Fruit fly (Drosophila melanogaster) whole organism, embryonic: ENCODE measurements around the gene Cap-D3.

Experiments used
- ATbp ChIP-seq: fragments of 200-800 bp; sonication (Bioruptor generic); optimal IDR thresholded peaks from 2 replicates; lab custom pipeline; 2017; ENCODE audit warnings: missing biosample characterization, mild to moderate bottlenecking, missing genetic modification characterization, missing genetic modification reagents
- CG10274 ChIP-seq: fragments of 200-800 bp; sonication (Bioruptor generic); optimal IDR thresholded peaks from 3 replicates; lab custom pipeline; 2017; ENCODE audit warnings: missing biosample characterization, mild to moderate bottlenecking, missing genetic modification characterization
- CG10321 ChIP-seq: fragments of 200-800 bp; sonication (Bioruptor generic); IDR thresholded peaks from 2 replicates; pipeline ENCODE4 v1.3.6; 2022; ENCODE audit warnings: missing biosample characterization, missing genetic modification characterization
- CG11504 ChIP-seq: fragments of 200-800 bp; sonication (Bioruptor generic); optimal IDR thresholded peaks from 3 replicates; lab custom pipeline; 2019; ENCODE audit warnings: missing biosample characterization, mild to moderate bottlenecking, missing genetic modification characterization, moderate library complexity
- CG12219 ChIP-seq: fragments of 200-800 bp; sonication (Bioruptor generic); optimal IDR thresholded peaks from 3 replicates; lab custom pipeline; 2018; ENCODE audit warnings: missing biosample characterization, mild to moderate bottlenecking, missing genetic modification characterization
- CG12299 ChIP-seq: fragments of 200-800 bp; sonication (Bioruptor generic); optimal IDR thresholded peaks from 2 replicates; lab custom pipeline; 2018; ENCODE audit warnings: missing biosample characterization, mild to moderate bottlenecking, missing genetic modification characterization
- CG12744 ChIP-seq: fragments of 200-800 bp; sonication (Bioruptor generic); optimal IDR thresholded peaks from 2 replicates; lab custom pipeline; 2016; ENCODE audit warnings: missing biosample characterization, missing genetic modification characterization
- CG14441 ChIP-seq: fragments of 200-800 bp; sonication (Bioruptor generic); IDR thresholded peaks from 2 replicates; pipeline ENCODE4 v1.3.6; 2022; ENCODE audit warnings: missing biosample characterization, missing genetic modification characterization
- CG16813 ChIP-seq: fragments of 200-800 bp; sonication (Bioruptor generic); IDR thresholded peaks from 3 replicates; pipeline ENCODE4 v1.3.6; 2022; ENCODE audit warnings: missing biosample characterization, missing genetic modification characterization; ENCODE audit not compliant: partially characterized antibody
- CG16815 ChIP-seq: fragments of 200-800 bp; sonication (Bioruptor generic); optimal IDR thresholded peaks from 3 replicates; lab custom pipeline; 2017; ENCODE audit warnings: missing biosample characterization, mild to moderate bottlenecking, missing genetic modification characterization
- CG17568 ChIP-seq: fragments of 200-800 bp; sonication (Bioruptor generic); optimal IDR thresholded peaks from 2 replicates; lab custom pipeline; 2018; ENCODE audit warnings: missing biosample characterization, mild to moderate bottlenecking, missing genetic modification characterization, moderate library complexity
- CG17802 ChIP-seq: fragments of 200-800 bp; sonication (Bioruptor generic); optimal IDR thresholded peaks from 2 replicates; lab custom pipeline; 2018; ENCODE audit warnings: missing biosample characterization, mild to moderate bottlenecking, missing genetic modification characterization, moderate library complexity
- CG17829 ChIP-seq: fragments of 200-800 bp; optimal IDR thresholded peaks from 2 replicates; lab custom pipeline; 2019; ENCODE audit warnings: missing biosample characterization, mild to moderate bottlenecking, missing genetic modification characterization, moderate library complexity
- CG1832 ChIP-seq: fragments of 200-800 bp; sonication (Bioruptor generic); optimal IDR thresholded peaks from 2 replicates; lab custom pipeline; 2017; ENCODE audit warnings: missing biosample characterization, mild to moderate bottlenecking, missing genetic modification characterization, inconsistent platforms
- CG18599 ChIP-seq: fragments of 200-800 bp; sonication (Bioruptor generic); optimal IDR thresholded peaks from 3 replicates; lab custom pipeline; 2017; ENCODE audit warnings: missing biosample characterization, missing genetic modification characterization, mild to moderate bottlenecking, moderate library complexity, missing genetic modification reagents
- CG2199 ChIP-seq: fragments of 200-800 bp; sonication (Bioruptor generic); IDR thresholded peaks from 3 replicates; pipeline ENCODE4 v1.3.6; 2022; ENCODE audit warnings: missing biosample characterization, missing genetic modification characterization
- CG31388 ChIP-seq: fragments of 200-800 bp; sonication (Bioruptor generic); optimal IDR thresholded peaks from 2 replicates; lab custom pipeline; 2016; ENCODE audit warnings: missing biosample characterization, missing genetic modification characterization
- CG34224 ChIP-seq: fragments of 200-800 bp; sonication (Bioruptor generic); IDR thresholded peaks from 3 replicates; pipeline ENCODE4 v1.3.6; 2022; ENCODE audit warnings: missing biosample characterization, missing genetic modification characterization; ENCODE audit not compliant: partially characterized antibody
- CG3838 ChIP-seq: fragments of 200-800 bp; sonication (Bioruptor generic); optimal IDR thresholded peaks from 3 replicates; lab custom pipeline; 2016; ENCODE audit warnings: missing biosample characterization, missing genetic modification characterization
- CG42726 ChIP-seq: fragments of 200-800 bp; sonication (Bioruptor generic); IDR thresholded peaks from 2 replicates; pipeline ENCODE4 v1.3.6; 2022; ENCODE audit warnings: missing biosample characterization, missing genetic modification characterization; ENCODE audit not compliant: partially characterized antibody
- CG4707 ChIP-seq: fragments of 200-800 bp; sonication (Bioruptor generic); optimal IDR thresholded peaks from 2 replicates; lab custom pipeline; 2018; ENCODE audit warnings: missing biosample characterization, mild to moderate bottlenecking, missing genetic modification characterization, moderate library complexity
- CG4730 ChIP-seq: fragments of 200-800 bp; sonication (Bioruptor generic); IDR thresholded peaks from 2 replicates; pipeline ENCODE4 v1.3.6; 2022; ENCODE audit warnings: missing biosample characterization, missing genetic modification characterization
- CG8944 ChIP-seq: fragments of 200-800 bp; sonication (Bioruptor generic); optimal IDR thresholded peaks from 3 replicates; lab custom pipeline; 2016; ENCODE audit warnings: missing biosample characterization, missing genetic modification characterization
- CG9797 ChIP-seq: fragments of 200-800 bp; sonication (Bioruptor generic); optimal IDR thresholded peaks from 3 replicates; lab custom pipeline; 2018; ENCODE audit warnings: missing biosample characterization, mild to moderate bottlenecking, missing genetic modification characterization
- Dip3 ChIP-seq: fragments of 200-800 bp; sonication (Bioruptor generic); optimal IDR thresholded peaks from 3 replicates; lab custom pipeline; 2016; ENCODE audit warnings: missing biosample characterization, missing genetic modification characterization
- Dll ChIP-seq: fragments of 200-800 bp; sonication (Bioruptor generic); IDR thresholded peaks from 4 replicates; pipeline ENCODE4 v1.3.6; 2022; ENCODE audit warnings: missing biosample characterization, missing genetic modification characterization; ENCODE audit not compliant: partially characterized antibody
- Fer1 ChIP-seq: fragments of 200-800 bp; sonication (Bioruptor generic); optimal IDR thresholded peaks from 2 replicates; lab custom pipeline; 2017; ENCODE audit warnings: missing biosample characterization, mild to moderate bottlenecking, missing genetic modification characterization
- GATAe ChIP-seq: fragments of 200-800 bp; sonication (Bioruptor generic); conservative IDR thresholded peaks from 2 replicates; pipeline ENCODE4 v1.3.6; 2022; ENCODE audit warnings: missing biosample characterization, missing genetic modification characterization
- Hr3 ChIP-seq: fragments of 200-800 bp; sonication (Bioruptor generic); optimal IDR thresholded peaks from 3 replicates; lab custom pipeline; 2016; ENCODE audit warnings: missing biosample characterization, missing genetic modification characterization
- MBD-R2 ChIP-seq: fragments of 200-800 bp; sonication (Bioruptor generic); IDR thresholded peaks from 2 replicates; pipeline ENCODE4 v1.3.6; 2022; ENCODE audit warnings: missing biosample characterization, missing genetic modification characterization
- NK7.1 ChIP-seq: fragments of 200-800 bp; sonication (Bioruptor generic); optimal IDR thresholded peaks from 3 replicates; lab custom pipeline; 2016; ENCODE audit warnings: missing biosample characterization, missing genetic modification characterization
- Nf-YA ChIP-seq: fragments of 200-800 bp; sonication (Bioruptor generic); IDR thresholded peaks from 2 replicates; pipeline ENCODE4 v1.3.6; 2022; ENCODE audit warnings: missing biosample characterization, missing genetic modification characterization
- Tbp ChIP-seq: fragments of >200 bp; optimal IDR thresholded peaks from 2 replicates; lab custom pipeline; 2018; ENCODE audit warnings: missing biosample characterization, missing genetic modification characterization
- Vsx1 ChIP-seq: fragments of 200-800 bp; sonication (Bioruptor generic); optimal IDR thresholded peaks from 2 replicates; lab custom pipeline; 2017; ENCODE audit warnings: missing biosample characterization, mild to moderate bottlenecking, missing genetic modification characterization, missing genetic modification reagents
- cato ChIP-seq: fragments of 200-800 bp; sonication (Bioruptor generic); optimal IDR thresholded peaks from 2 replicates; lab custom pipeline; 2016; ENCODE audit warnings: missing biosample characterization, missing genetic modification characterization, borderline replicate concordance
- croc ChIP-seq: fragments of 200-800 bp; sonication (Bioruptor generic); conservative IDR thresholded peaks from 3 replicates; pipeline ENCODE4 v1.3.6; 2022; ENCODE audit warnings: missing biosample characterization, missing genetic modification characterization
- da ChIP-seq: fragments of 200-800 bp; sonication (Bioruptor generic); optimal IDR thresholded peaks from 2 replicates; lab custom pipeline; 2016; ENCODE audit warnings: missing biosample characterization, missing genetic modification characterization
- dpn ChIP-seq, 2 experiments: fragments of 200-800 bp; sonication (Bioruptor generic); optimal IDR thresholded peaks; 3 replicates each; lab custom pipeline; 2016; ENCODE audit warnings: missing biosample characterization in 2 of 2, missing genetic modification characterization in 2 of 2
- fd64A ChIP-seq: fragments of 200-800 bp; sonication (Bioruptor generic); optimal IDR thresholded peaks from 3 replicates; lab custom pipeline; 2018; ENCODE audit warnings: missing biosample characterization, mild to moderate bottlenecking, missing genetic modification characterization
- grau ChIP-seq: fragments of 200-800 bp; optimal IDR thresholded peaks from 3 replicates; lab custom pipeline; 2019; ENCODE audit warnings: missing biosample characterization, mild to moderate bottlenecking, missing genetic modification characterization, moderate library complexity
- jing ChIP-seq: fragments of 200-800 bp; sonication (Bioruptor generic); optimal IDR thresholded peaks from 2 replicates; lab custom pipeline; 2018; ENCODE audit warnings: missing biosample characterization, mild to moderate bottlenecking, missing genetic modification characterization
- nerfin-1 ChIP-seq: fragments of 200-800 bp; sonication (Bioruptor generic); optimal IDR thresholded peaks from 3 replicates; lab custom pipeline; 2019; ENCODE audit warnings: missing biosample characterization, mild to moderate bottlenecking, missing genetic modification characterization, moderate library complexity
- otp ChIP-seq: fragments of 200-800 bp; sonication (Bioruptor generic); IDR thresholded peaks from 3 replicates; pipeline ENCODE4, ENCODE4 v1.3.6; 2022; ENCODE audit warnings: missing biosample characterization, missing genetic modification characterization
- pnt ChIP-seq: fragments of 200-800 bp; sonication (Bioruptor generic); optimal IDR thresholded peaks from 3 replicates; lab custom pipeline; 2016; ENCODE audit warnings: missing biosample characterization, missing genetic modification characterization
- ranshi ChIP-seq: fragments of 200-800 bp; sonication (Bioruptor generic); IDR thresholded peaks from 2 replicates; pipeline ENCODE4 v1.3.6; 2022; ENCODE audit warnings: missing biosample characterization, missing genetic modification characterization
- salm ChIP-seq: fragments of 200-800 bp; sonication (Bioruptor generic); optimal IDR thresholded peaks from 2 replicates; lab custom pipeline; 2018; ENCODE audit warnings: missing biosample characterization, mild to moderate bottlenecking, missing genetic modification characterization
- toy ChIP-seq: fragments of 200-800 bp; sonication (Bioruptor generic); IDR thresholded peaks from 2 replicates; pipeline ENCODE4 v1.3.6; 2022; ENCODE audit warnings: missing biosample characterization, missing genetic modification characterization
- zf30C ChIP-seq: fragments of 200-800 bp; sonication (Bioruptor generic); optimal IDR thresholded peaks from 3 replicates; lab custom pipeline; 2018; ENCODE audit warnings: missing biosample characterization, mild to moderate bottlenecking, missing genetic modification characterization
- zfh2 ChIP-seq: fragments of 200-800 bp; sonication (Bioruptor generic); optimal IDR thresholded peaks from 2 replicates; lab custom pipeline; 2016; ENCODE audit warnings: missing biosample characterization, missing genetic modification characterization

The Cap-D3 gene

DNA sequence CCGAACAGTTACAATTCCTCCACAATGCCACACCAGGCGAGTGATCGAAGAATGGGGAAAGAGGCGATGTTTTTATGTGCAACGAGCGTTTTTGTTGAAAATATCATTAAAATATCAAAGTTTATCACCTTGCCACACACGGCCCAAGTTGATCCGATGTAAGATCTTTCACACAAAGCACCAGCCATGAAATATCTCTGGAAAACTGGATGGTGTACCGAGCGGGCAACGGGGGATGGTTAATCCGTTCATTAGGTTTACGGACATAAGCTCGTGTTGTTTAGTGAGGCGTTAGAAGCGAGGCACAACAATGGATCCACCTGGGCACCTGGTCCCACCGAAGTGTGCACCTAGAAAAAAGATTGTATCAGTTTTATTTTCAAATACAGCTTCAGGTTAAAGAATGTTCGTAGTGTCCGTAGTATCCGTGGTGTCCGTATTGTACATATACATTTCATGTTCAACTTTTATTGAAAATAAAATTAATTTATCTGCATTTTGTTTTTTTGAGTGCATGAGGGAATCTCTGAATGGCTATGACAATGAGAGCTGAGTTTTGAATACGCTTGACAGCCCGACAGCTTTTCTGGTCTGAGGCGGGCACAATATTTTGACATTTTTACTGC lies 29.1 kb upstream of the Cap-D3 start (continued):
- TF ChIP-seq CG17568 (GFP tag; lab: Kevin White, UChicago) = peak; percentile 29
- TF ChIP-seq toy (GFP tag; lab: Robert Waterston, UW) = 0 out of 2 replicates have a peak, but pooled peaks have one; percentile 11
- peak; percentile 49 for TF ChIP-seq CG18599
- TF ChIP-seq CG4707 (GFP tag; lab: Kevin White, UChicago) = peak; percentile 57
- peak; percentile 63; the same call in 1 of the 3 replicates for TF ChIP-seq otp (GFP tag; lab: Robert Waterston, UW)
- TF ChIP-seq CG2199 (GFP tag; lab: Robert Waterston, UW) = no peak
- peak; percentile 18 for TF ChIP-seq Hr3 (GFP tag; lab: Kevin White, UChicago)
- TF ChIP-seq CG10321 (GFP tag; lab: Robert Waterston, UW) = no peak; the same call in 1 of the 2 replicates
- peak; percentile 69 for TF ChIP-seq grau
- TF ChIP-seq fd64A (GFP tag; lab: Kevin White, UChicago) = no peak
- TF ChIP-seq CG12219 (GFP tag; lab: Kevin White, UChicago) = peak; percentile 36
- TF ChIP-seq CG17802 (tag; lab: Kevin White, UChicago) = peak; percentile 49
- peak; percentile 19 for TF ChIP-seq salm
- peak; percentile 23 for TF ChIP-seq zf30C (GFP tag; lab: Kevin White, UChicago)
- no peak for TF ChIP-seq CG12744
- TF ChIP-seq nerfin-1 (tag; lab: Kevin White, UChicago) = peak; percentile 50
- no peak for TF ChIP-seq CG34224 (GFP tag; lab: Robert Waterston, UW)
- TF ChIP-seq CG4730 (GFP tag; lab: Robert Waterston, UW) = peak; percentile 46; the same call in 1 of the 2 replicates
- TF ChIP-seq jing (GFP tag; lab: Kevin White, UChicago) = peak; percentile 36
- no peak for TF ChIP-seq Tbp (GFP tag; lab: Kevin White, UChicago)
- TF ChIP-seq CG9797 (GFP tag; lab: Kevin White, UChicago) = no peak
- no peak for TF ChIP-seq CG42726
- peak; percentile 11 for TF ChIP-seq CG8944 (GFP tag; lab: Kevin White, UChicago)
- TF ChIP-seq pnt (GFP tag; lab: Kevin White, UChicago) = peak; percentile 58
- peak; percentile 54 for TF ChIP-seq ranshi (GFP tag; lab: Robert Waterston, UW)
- TF ChIP-seq Dip3 (GFP tag; lab: Kevin White, UChicago) = no peak
- TF ChIP-seq GATAe (GFP tag; lab: Robert Waterston, UW) = no peak
- peak; percentile 40 for TF ChIP-seq Vsx1
- peak; percentile 43 for TF ChIP-seq CG14441 (GFP tag; lab: Robert Waterston, UW)
- no peak for TF ChIP-seq CG31388 (GFP tag; lab: Kevin White, UChicago)
- peak; percentile 5 for TF ChIP-seq CG12299
- TF ChIP-seq Nf-YA (GFP tag; lab: Robert Waterston, UW) = no peak
- TF ChIP-seq CG10274 (GFP tag; lab: Kevin White, UChicago) = no peak
- TF ChIP-seq da (GFP tag; lab: Kevin White, UChicago) = no peak
- no peak for TF ChIP-seq zfh2 (GFP tag; lab: Kevin White, UChicago)
- TF ChIP-seq CG11504 (tag; lab: Kevin White, UChicago) = peak; percentile 73
- no peak; the same call in 1 of the 2 replicates for TF ChIP-seq MBD-R2 (GFP tag; lab: Robert Waterston, UW)
- TF ChIP-seq Fer1 (GFP tag; lab: Kevin White, UChicago) = no peak
- TF ChIP-seq CG17829 (tag; lab: Kevin White, UChicago) = peak; percentile 70
- no peak for TF ChIP-seq CG1832 (GFP tag; lab: Kevin White, UChicago)
- peak; percentile 19 for TF ChIP-seq CG16815 (GFP tag; lab: Kevin White, UChicago)
- TF ChIP-seq Dll (GFP tag; lab: Robert Waterston, UW) = no peak
- TF ChIP-seq NK7.1 (GFP tag; lab: Kevin White, UChicago) = peak; percentile 9
- TF ChIP-seq cato (GFP tag; lab: Kevin White, UChicago) = no peak
- peak; percentile 40 to 50 for TF ChIP-seq dpn (GFP tag; optimal IDR thresholded peaks at IDR 0.05; lab: Kevin White, UChicago)
- peak; percentile 35; the same call in 2 of the 3 replicates for TF ChIP-seq croc (GFP tag; lab: Robert Waterston, UW)
- no peak for TF ChIP-seq CG16813 (GFP tag; lab: Robert Waterston, UW)
- peak; percentile 52 for TF ChIP-seq ATbp (GFP tag; lab: Kevin White, UChicago)
- no peak for TF ChIP-seq CG3838 (GFP tag; lab: Kevin White, UChicago)
